Fruit fly (Drosophila melanogaster): ENCODE measurements around the gene dpr10.

DNA sequence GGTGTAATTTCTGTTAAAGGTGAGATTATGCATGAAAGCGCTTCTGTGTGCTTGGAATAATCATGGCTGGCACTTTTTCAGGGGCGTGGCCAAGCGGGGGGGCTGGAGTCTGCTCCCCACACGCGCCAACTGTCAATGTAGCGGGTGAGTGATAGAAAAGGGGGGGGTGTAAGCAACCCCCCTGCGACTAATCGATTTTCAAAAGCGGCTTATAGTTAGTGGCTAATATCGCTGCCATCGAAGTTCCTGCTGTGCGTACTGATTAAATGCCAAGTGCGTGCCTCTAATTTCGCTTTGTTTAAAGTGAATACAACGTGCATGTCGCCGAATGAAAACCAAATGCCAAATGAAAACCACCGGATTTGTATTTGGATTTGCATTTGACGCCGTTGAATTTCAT is 18.8 kb upstream of the dpr10 start:
- TF ChIP-seq usp (GFP tag; optimal IDR thresholded peaks at IDR 0.05): no peak
- no peak for TF ChIP-seq EcR (GFP tag; optimal IDR thresholded peaks at IDR 0.05)
- no peak for TF ChIP-seq CG8478 (optimal IDR thresholded peaks at IDR 0.05)

All from whole organism.